Fruit fly (Drosophila melanogaster): Measurements from ENCODE around the gene PKD.

PKD gene

DNA sequence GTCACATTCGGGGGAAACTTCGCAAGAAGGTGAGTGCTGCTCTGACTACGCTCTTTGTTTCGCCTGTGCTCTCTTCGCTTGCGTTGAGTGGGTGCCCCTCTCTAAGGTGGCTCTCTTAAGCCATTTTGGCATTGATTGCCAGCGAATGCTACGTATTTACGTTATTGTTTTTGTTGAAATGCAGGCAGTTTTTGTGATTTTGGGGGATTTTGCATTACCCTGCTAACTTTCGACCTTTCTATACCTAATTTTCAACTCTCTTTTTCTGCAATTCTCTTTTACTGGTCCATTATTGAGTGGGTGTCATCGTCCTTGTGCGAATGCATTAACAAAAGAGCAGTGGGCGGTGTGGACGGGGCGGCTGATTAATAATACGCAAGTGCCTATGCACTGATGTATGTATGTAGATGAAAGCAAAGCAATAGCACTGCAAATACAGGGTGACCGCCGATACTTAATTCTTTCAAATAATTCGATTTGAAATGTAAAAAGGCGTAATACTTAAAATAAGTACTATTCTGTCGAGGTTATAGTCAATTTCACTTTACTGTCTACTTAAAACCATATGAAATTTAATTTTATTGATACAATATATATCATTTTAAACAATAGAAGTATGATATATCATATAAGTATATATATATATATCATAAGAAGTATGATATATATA, 39.0 kb downstream of the PKD start:
- TF ChIP-seq CG14655 (GFP tag; optimal IDR thresholded peaks at IDR 0.05) (no peak), CG4496 (GFP tag; IDR thresholded peaks at IDR 0.05) (peak; percentile 69), CG8159 (tag; optimal IDR thresholded peaks at IDR 0.05) (no peak), CG32121 (GFP tag; IDR thresholded peaks at IDR 0.05) (peak; percentile 75), CG34367 (tag; optimal IDR thresholded peaks at IDR 0.05) (peak; percentile 19), Ets98B (GFP tag; IDR thresholded peaks at IDR 0.05) (peak; percentile 10; the same call in 1 of the 2 replicates), CG8301 (tag; optimal IDR thresholded peaks at IDR 0.05) (no peak), Pif1A (GFP tag; optimal IDR thresholded peaks at IDR 0.05) (no peak), CG15710 (tag; optimal IDR thresholded peaks at IDR 0.05) (peak; percentile 9), CG9948 (tag; optimal IDR thresholded peaks at IDR 0.05) (no peak), rn (GFP tag; IDR thresholded peaks at IDR 0.05) (no peak), gl (tag; optimal IDR thresholded peaks at IDR 0.05) (no peak), CG13204 (GFP tag; optimal IDR thresholded peaks at IDR 0.05) (no peak), Pif1B (GFP tag; optimal IDR thresholded peaks at IDR 0.05) (peak; percentile 5), CG17806 (tag; optimal IDR thresholded peaks at IDR 0.05) (peak; percentile 25), D1 (tag; optimal IDR thresholded peaks at IDR 0.05) (no peak), fd96Ca (GFP tag; IDR thresholded peaks at IDR 0.05) (no peak; the same call in 2 of the 3 replicates), CG12605 (GFP tag; IDR thresholded peaks at IDR 0.05) (peak; percentile 67), EcR (GFP tag; optimal IDR thresholded peaks at IDR 0.05) (peak; percentile 94), Snoo (tag; optimal IDR thresholded peaks at IDR 0.05) (no peak), CG10348 (GFP tag; IDR thresholded peaks at IDR 0.05) (no peak)

DNA sequence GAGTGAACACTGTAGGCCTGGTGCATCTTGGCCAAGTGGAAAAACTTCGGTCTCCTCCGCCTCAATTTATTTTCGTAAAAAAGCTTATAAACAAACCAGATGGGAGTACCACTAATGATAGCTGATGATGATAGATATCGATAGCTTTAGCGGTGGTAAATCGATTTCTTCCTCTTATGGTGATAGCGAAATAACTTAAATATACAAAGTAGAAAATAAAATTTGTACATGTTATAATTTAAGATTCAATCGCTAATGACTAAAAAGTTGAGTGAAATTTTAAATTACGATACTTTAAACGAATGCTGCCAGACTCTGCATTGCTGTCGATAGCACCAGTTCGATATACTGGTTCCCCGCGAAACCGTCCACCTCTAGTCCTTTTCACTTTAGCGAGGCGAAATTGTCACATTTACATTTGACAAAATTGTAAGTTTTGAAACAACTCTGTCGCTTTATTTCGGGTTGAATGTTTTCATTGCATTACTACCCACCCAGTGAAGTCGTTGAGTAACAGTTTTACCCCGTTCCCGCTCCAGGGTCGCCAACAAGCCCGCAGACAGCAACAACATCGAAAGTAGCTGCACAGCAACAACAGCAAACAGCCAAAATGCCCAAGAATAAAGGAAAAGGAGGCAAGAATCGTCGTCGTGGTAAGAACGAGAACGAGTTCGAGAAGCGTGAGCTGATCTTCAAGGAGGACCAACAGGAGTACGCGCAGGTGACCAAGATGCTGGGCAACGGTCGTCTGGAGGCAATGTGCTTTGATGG, 39.7 kb downstream of the PKD start, which contains the start of the genes Vps39 and eIF1A:
Gene Vps39, minus strand, starts transcription at position 119 of the 771 bp plus-strand sequence.
Gene eIF1A, plus strand, starts transcription at position 338 of the 771 bp plus-strand sequence.
- TF ChIP-seq CG8301 (tag; optimal IDR thresholded peaks at IDR 0.05) (no peak), CG4496 (GFP tag; IDR thresholded peaks at IDR 0.05) (no peak), gl (tag; optimal IDR thresholded peaks at IDR 0.05) (no peak), CG8159 (tag; optimal IDR thresholded peaks at IDR 0.05) (no peak), CG34367 (tag; optimal IDR thresholded peaks at IDR 0.05) (no peak), EcR (GFP tag; optimal IDR thresholded peaks at IDR 0.05) (no peak), CG14655 (GFP tag; optimal IDR thresholded peaks at IDR 0.05) (no peak), Pif1A (GFP tag; optimal IDR thresholded peaks at IDR 0.05) (no peak), rn (GFP tag; IDR thresholded peaks at IDR 0.05) (no peak), CG13204 (GFP tag; optimal IDR thresholded peaks at IDR 0.05) (no peak), CG32121 (GFP tag; IDR thresholded peaks at IDR 0.05) (no peak), D1 (tag; optimal IDR thresholded peaks at IDR 0.05) (no peak), CG10348 (GFP tag; IDR thresholded peaks at IDR 0.05) (no peak), Pif1B (GFP tag; optimal IDR thresholded peaks at IDR 0.05) (no peak)

DNA sequence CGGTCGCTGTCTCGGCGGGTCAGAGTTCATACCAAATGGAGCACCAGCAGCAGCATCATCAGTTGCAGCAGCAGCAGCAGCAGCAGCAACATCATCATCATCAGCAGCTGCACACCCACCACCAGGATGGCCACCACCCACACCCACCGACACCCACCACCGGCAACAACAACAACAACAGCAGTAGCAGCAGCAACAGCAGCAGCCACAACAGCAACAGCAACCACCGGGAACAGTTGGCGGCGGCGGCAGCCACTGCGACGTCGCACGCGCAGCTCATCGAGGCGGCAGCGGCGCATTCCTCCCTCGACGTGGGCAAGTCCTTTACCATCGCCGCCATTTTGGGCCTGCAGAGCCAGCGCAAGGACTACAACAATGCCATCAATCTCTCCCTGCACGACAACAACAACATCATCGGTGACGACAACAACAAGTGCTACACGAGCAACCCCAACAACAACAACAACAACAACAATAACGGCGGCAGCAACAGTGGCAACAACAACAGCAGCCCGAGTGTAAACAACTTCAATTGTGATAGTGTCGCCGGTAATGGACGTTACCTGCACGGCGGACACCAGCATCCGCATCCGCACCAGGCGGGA, 44.4 kb downstream of the PKD start:
- TF ChIP-seq CG15710 (tag; optimal IDR thresholded peaks at IDR 0.05) (no peak), D1 (tag; optimal IDR thresholded peaks at IDR 0.05) (no peak), CG9948 (tag; optimal IDR thresholded peaks at IDR 0.05) (no peak), rn (GFP tag; IDR thresholded peaks at IDR 0.05) (no peak), Ets98B (GFP tag; IDR thresholded peaks at IDR 0.05) (no peak), Pif1A (GFP tag; optimal IDR thresholded peaks at IDR 0.05) (no peak), Snoo (tag; optimal IDR thresholded peaks at IDR 0.05) (no peak), CG12605 (GFP tag; IDR thresholded peaks at IDR 0.05) (no peak), CG8301 (tag; optimal IDR thresholded peaks at IDR 0.05) (no peak), CG10348 (GFP tag; IDR thresholded peaks at IDR 0.05) (no peak), CG17806 (tag; optimal IDR thresholded peaks at IDR 0.05) (no peak), CG13204 (GFP tag; optimal IDR thresholded peaks at IDR 0.05) (no peak), CG14655 (GFP tag; optimal IDR thresholded peaks at IDR 0.05) (no peak), CG4496 (GFP tag; IDR thresholded peaks at IDR 0.05) (no peak), CG34367 (tag; optimal IDR thresholded peaks at IDR 0.05) (no peak), gl (tag; optimal IDR thresholded peaks at IDR 0.05) (no peak), CG32121 (GFP tag; IDR thresholded peaks at IDR 0.05) (no peak)

DNA sequence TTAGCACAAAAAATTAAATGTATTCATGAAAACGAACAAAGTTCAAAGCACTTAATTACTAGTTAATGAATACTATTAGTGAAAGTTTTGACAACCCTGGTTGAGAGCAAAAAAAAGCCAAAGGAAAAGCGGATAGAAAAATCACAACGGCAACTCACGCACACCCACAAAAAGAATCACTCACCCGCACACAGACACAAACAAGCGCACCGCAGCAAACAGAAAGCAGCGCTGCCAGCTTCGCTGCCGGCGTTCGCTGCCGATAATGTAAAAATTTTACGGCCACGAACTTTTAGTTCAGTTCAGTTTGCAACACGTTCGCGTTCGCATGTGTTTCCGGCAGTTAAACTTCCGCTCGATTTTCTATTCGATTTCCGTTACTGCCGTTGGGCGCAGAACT, 46.7 kb downstream of the PKD start, which contains the start of gene CG18599:
Gene CG18599, plus strand, starts transcription at position 301 of the 400 bp plus-strand sequence.
- no peak for TF ChIP-seq Snoo (tag; optimal IDR thresholded peaks at IDR 0.05)
- no peak for TF ChIP-seq gl (tag; optimal IDR thresholded peaks at IDR 0.05)
- TF ChIP-seq EcR (GFP tag; optimal IDR thresholded peaks at IDR 0.05) = no peak
- no peak for TF ChIP-seq CG10348 (GFP tag; IDR thresholded peaks at IDR 0.05)
- no peak for TF ChIP-seq CG9948 (tag; optimal IDR thresholded peaks at IDR 0.05)
- TF ChIP-seq Pif1A (GFP tag; optimal IDR thresholded peaks at IDR 0.05) = no peak
- no peak for TF ChIP-seq CG8301 (tag; optimal IDR thresholded peaks at IDR 0.05)
- no peak for TF ChIP-seq CG15710 (tag; optimal IDR thresholded peaks at IDR 0.05)
- TF ChIP-seq CG13204 (GFP tag; optimal IDR thresholded peaks at IDR 0.05) = no peak
- TF ChIP-seq CG8159 (tag; optimal IDR thresholded peaks at IDR 0.05) = no peak
- TF ChIP-seq CG32121 (GFP tag; IDR thresholded peaks at IDR 0.05) = no peak
- no peak for TF ChIP-seq CG14655 (GFP tag; optimal IDR thresholded peaks at IDR 0.05)
- no peak for TF ChIP-seq D1 (tag; optimal IDR thresholded peaks at IDR 0.05)
- TF ChIP-seq CG4496 (GFP tag; IDR thresholded peaks at IDR 0.05) = no peak
- TF ChIP-seq CG34367 (tag; optimal IDR thresholded peaks at IDR 0.05) = no peak
- no peak for TF ChIP-seq Ets98B (GFP tag; IDR thresholded peaks at IDR 0.05)
- no peak for TF ChIP-seq Pif1B (GFP tag; optimal IDR thresholded peaks at IDR 0.05)

DNA sequence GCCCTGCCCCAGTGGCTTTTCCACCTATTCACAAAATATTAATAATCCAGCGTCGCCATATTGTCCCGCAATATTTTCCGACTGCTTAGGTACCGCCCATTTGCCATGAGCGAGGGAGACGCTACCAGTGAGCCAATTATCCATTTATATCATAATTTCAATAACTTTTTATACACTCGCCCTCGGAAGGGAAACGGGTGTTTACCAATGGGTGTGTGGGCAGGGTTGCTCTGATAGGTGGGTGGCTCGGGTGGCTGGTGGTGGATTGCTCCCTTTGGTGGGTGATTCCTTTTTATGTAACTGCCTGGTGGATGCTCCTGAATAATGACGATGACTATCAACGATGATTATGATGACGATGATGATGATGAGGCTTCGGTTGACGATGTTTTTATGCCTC, 47.5 kb downstream of the PKD start:
- TF ChIP-seq CG10348 (GFP tag; IDR thresholded peaks at IDR 0.05) (no peak), Pif1B (GFP tag; optimal IDR thresholded peaks at IDR 0.05) (no peak), CG13204 (GFP tag; optimal IDR thresholded peaks at IDR 0.05) (no peak), gl (tag; optimal IDR thresholded peaks at IDR 0.05) (no peak), CG14655 (GFP tag; optimal IDR thresholded peaks at IDR 0.05) (no peak), CG17806 (tag; optimal IDR thresholded peaks at IDR 0.05) (no peak), fd96Ca (GFP tag; IDR thresholded peaks at IDR 0.05) (no peak)

Data from whole organism, pupa.